Worm (Caenorhabditis elegans) whole organism, mixed stage, embryonic: ENCODE data around the gene flp-19.
A peak's percentile ranks its signal among the peaks of the same experiment; 100 is the strongest.

Experiments used
- M03D4.4 ChIP-seq: sonication (generic microtip); optimal IDR thresholded peaks from 2 replicates; lab custom pipeline; 2017; ENCODE audit warnings: mild to moderate bottlenecking, missing genetic modification characterization, missing compliant biosample characterization
- blmp-1 ChIP-seq: fragments of 150-350 bp; optimal IDR thresholded peaks from 2 replicates; lab custom pipeline; 2014; ENCODE audit warnings: missing biosample characterization, missing genetic modification characterization
- ceh-39 ChIP-seq: fragments of 150-350 bp; optimal IDR thresholded peaks from 2 replicates; lab custom pipeline; 2014; ENCODE audit warnings: missing biosample characterization, missing genetic modification characterization
- ceh-43 ChIP-seq: fragments of 200-800 bp; sonication (Bioruptor generic); optimal IDR thresholded peaks from 2 replicates; lab custom pipeline; 2018; ENCODE audit warnings: mild to moderate bottlenecking, missing genetic modification characterization, moderate library complexity, missing compliant biosample characterization
- ceh-83 ChIP-seq: fragments of 200-800 bp; sonication (Bioruptor generic); optimal IDR thresholded peaks from 2 replicates; lab custom pipeline; 2018; ENCODE audit warnings: mild to moderate bottlenecking, missing genetic modification characterization, missing compliant biosample characterization
- ces-1 ChIP-seq: fragments of 150-350 bp; optimal IDR thresholded peaks from 2 replicates; lab custom pipeline; 2014; ENCODE audit warnings: missing biosample characterization, missing genetic modification reagents, missing genetic modification characterization
- cnd-1 ChIP-seq: fragments of 200-800 bp; sonication (Bioruptor generic); optimal IDR thresholded peaks from 2 replicates; lab custom pipeline; 2018; ENCODE audit warnings: mild to moderate bottlenecking, missing genetic modification characterization, missing compliant biosample characterization
- drap-1 ChIP-seq: fragments of 200-800 bp; sonication (Bioruptor generic); optimal IDR thresholded peaks from 3 replicates; lab custom pipeline; 2018; ENCODE audit warnings: mild to moderate bottlenecking, missing genetic modification characterization, missing compliant biosample characterization
- elt-1 ChIP-seq: sonication (generic microtip); optimal IDR thresholded peaks from 2 replicates; lab custom pipeline; 2017; ENCODE audit warnings: missing genetic modification characterization, mild to moderate bottlenecking, missing compliant biosample characterization, antibody characterized with exemption, moderate library complexity, borderline replicate concordance; ENCODE audit not compliant: insufficient read depth
- flh-1 ChIP-seq: fragments of 200-800 bp; sonication (Bioruptor generic); optimal IDR thresholded peaks from 2 replicates; lab custom pipeline; 2018; ENCODE audit warnings: mild to moderate bottlenecking, missing genetic modification characterization, moderate library complexity, missing compliant biosample characterization
- ham-2 ChIP-seq: fragments of 200-800 bp; sonication (Bioruptor generic); optimal IDR thresholded peaks from 2 replicates; lab custom pipeline; 2018; ENCODE audit warnings: mild to moderate bottlenecking, missing genetic modification characterization, missing compliant biosample characterization
- hlh-1 ChIP-seq: fragments of 150-350 bp; optimal IDR thresholded peaks from 2 replicates; lab custom pipeline; 2014; ENCODE audit warnings: missing biosample characterization, missing genetic modification reagents, missing genetic modification characterization
- lin-13 ChIP-seq: fragments of 150-350 bp; optimal IDR thresholded peaks from 2 replicates; lab custom pipeline; 2014; ENCODE audit warnings: missing biosample characterization, missing genetic modification characterization
- lin-32 ChIP-seq: fragments of 200-800 bp; sonication (Bioruptor generic); optimal IDR thresholded peaks from 2 replicates; lab custom pipeline; 2018; ENCODE audit warnings: mild to moderate bottlenecking, missing genetic modification characterization, missing compliant biosample characterization
- lsy-2 ChIP-seq: fragments of 150-350 bp; optimal IDR thresholded peaks from 2 replicates; lab custom pipeline; 2014; ENCODE audit warnings: missing biosample characterization, missing genetic modification characterization
- mab-5 ChIP-seq: fragments of 150-350 bp; optimal IDR thresholded peaks from 2 replicates; lab custom pipeline; 2014; ENCODE audit warnings: missing biosample characterization, missing genetic modification characterization
- mep-1 ChIP-seq: fragments of 150-350 bp; optimal IDR thresholded peaks from 2 replicates; lab custom pipeline; 2017; ENCODE audit warnings: missing biosample characterization, missing genetic modification reagents, missing genetic modification characterization, inconsistent platforms
- mls-2 ChIP-seq: sonication (generic microtip); optimal IDR thresholded peaks from 2 replicates; lab custom pipeline; 2016; ENCODE audit warnings: mild to moderate bottlenecking, missing genetic modification characterization, moderate library complexity, missing compliant biosample characterization
- nhr-237 ChIP-seq: fragments of 150-350 bp; optimal IDR thresholded peaks from 2 replicates; lab custom pipeline; 2014; ENCODE audit warnings: missing biosample characterization, missing genetic modification characterization
- nhr-76 ChIP-seq: sonication (generic microtip); optimal IDR thresholded peaks from 2 replicates; lab custom pipeline; 2017; ENCODE audit warnings: missing biosample characterization, missing genetic modification characterization
- pha-4 ChIP-seq: fragments of 150-350 bp; optimal IDR thresholded peaks from 2 replicates; lab custom pipeline; 2018; ENCODE audit warnings: missing biosample characterization, missing genetic modification reagents, missing genetic modification characterization
- snpc-4 ChIP-seq: fragments of 150-350 bp; optimal IDR thresholded peaks from 2 replicates; lab custom pipeline; 2014; ENCODE audit warnings: missing biosample characterization, missing genetic modification characterization
- tbx-8 ChIP-seq: fragments of 200-800 bp; sonication (Bioruptor generic); optimal IDR thresholded peaks from 2 replicates; lab custom pipeline; 2018; ENCODE audit warnings: mild to moderate bottlenecking, missing genetic modification characterization, moderate library complexity, missing compliant biosample characterization
- unc-120 ChIP-seq: sonication (generic microtip); optimal IDR thresholded peaks from 2 replicates; lab custom pipeline; 2017; ENCODE audit warnings: missing genetic modification characterization, missing compliant biosample characterization; ENCODE audit not compliant: poor library complexity, severe bottlenecking
- unc-62 ChIP-seq: fragments of 150-350 bp; optimal IDR thresholded peaks from 2 replicates; lab custom pipeline; 2014; ENCODE audit warnings: missing biosample characterization, missing genetic modification reagents, missing genetic modification characterization
- zip-8 ChIP-seq: fragments of 150-350 bp; optimal IDR thresholded peaks from 2 replicates; lab custom pipeline; 2014; ENCODE audit warnings: missing biosample characterization, missing genetic modification characterization

Gene flp-19

DNA sequence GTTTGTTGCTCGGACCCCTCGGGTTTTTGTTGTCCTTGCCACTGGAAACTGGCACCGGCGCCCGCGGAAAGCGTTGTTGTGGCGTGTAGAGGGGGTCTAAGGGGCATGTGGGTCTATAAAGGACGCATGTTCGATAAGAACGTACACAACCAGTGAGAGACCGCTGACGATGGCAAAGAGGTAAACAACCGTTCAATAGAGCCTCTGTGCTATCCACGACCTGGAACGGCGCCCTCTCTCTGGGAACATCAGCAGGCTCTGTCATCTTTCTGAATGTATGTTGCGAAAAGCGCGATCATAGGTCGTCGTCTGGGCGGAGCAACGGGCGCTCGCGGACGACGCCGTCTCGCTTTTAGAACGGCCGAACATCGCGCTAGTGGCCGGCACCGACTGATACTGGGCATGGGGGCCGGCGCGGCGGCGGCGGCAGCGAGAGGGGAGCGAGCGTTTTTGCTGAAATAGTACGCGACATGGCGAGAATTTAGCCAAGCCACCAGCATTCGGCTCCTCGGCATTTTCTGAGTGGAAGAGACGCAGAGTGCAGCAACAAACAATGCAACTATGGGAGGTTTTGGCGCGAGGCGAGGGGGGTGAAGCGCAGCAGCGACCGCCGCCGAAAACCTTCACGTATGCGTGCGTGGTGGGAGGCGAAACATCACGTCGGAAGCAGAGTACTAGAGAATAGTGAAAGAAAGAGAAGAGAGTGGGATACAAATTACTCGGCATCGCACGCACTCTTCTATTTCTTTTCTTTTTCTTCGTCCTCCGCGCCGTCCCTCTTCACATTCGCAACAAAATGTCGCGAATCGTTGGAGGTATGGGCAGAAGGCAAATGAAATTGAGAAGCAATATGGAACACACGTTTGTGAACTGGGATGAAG, 32.8 kb downstream of the flp-19 start:
- peak; percentile 30 for TF ChIP-seq pha-4 (tag; lab: Kevin White, UChicago)
- TF ChIP-seq unc-120, result peak; percentile 61
- TF ChIP-seq ham-2 (GFP tag; lab: Kevin White, UChicago), result peak; percentile 94
- no peak for TF ChIP-seq flh-1 (GFP tag; lab: Kevin White, UChicago)
- no peak for TF ChIP-seq ceh-39
- TF ChIP-seq ceh-83, result no peak
- TF ChIP-seq drap-1 (GFP tag; lab: Kevin White, UChicago), result peak; percentile 13
- TF ChIP-seq mep-1 (tag; lab: Kevin White, UChicago), result peak; percentile 62
- peak; percentile 44 for TF ChIP-seq unc-62 (GFP tag; lab: Kevin White, UChicago)
- peak; percentile 34 for TF ChIP-seq ces-1 (GFP tag; lab: Kevin White, UChicago)
- peak; percentile 59 for TF ChIP-seq nhr-237 (tag; lab: Kevin White, UChicago)
- no peak for TF ChIP-seq nhr-76 (tag; lab: Kevin White, UChicago)

ce11 chrX:10639403-10639812, 34.9 kb downstream of the flp-19 start:
- TF ChIP-seq zip-8 (peak; percentile 12), tbx-8 (GFP tag; lab: Kevin White, UChicago) (no peak), lin-13 (tag; lab: Kevin White, UChicago) (no peak), elt-1 (tag; lab: Kevin White, UChicago) (no peak)

- TF ChIP-seq lin-32 (GFP tag; lab: Kevin White, UChicago) (no peak), snpc-4 (tag; lab: Kevin White, UChicago) (no peak), blmp-1 (tag; lab: Kevin White, UChicago) (peak; percentile 71), tbx-8 (GFP tag; lab: Kevin White, UChicago) (no peak), drap-1 (GFP tag; lab: Kevin White, UChicago) (no peak), lsy-2 (tag; lab: Kevin White, UChicago) (no peak)
- TF ChIP-seq, all 35 proteins: peak for 1
Observed at ce11 chrX:10640578-10640977, 36.1 kb downstream of the flp-19 start.

DNA sequence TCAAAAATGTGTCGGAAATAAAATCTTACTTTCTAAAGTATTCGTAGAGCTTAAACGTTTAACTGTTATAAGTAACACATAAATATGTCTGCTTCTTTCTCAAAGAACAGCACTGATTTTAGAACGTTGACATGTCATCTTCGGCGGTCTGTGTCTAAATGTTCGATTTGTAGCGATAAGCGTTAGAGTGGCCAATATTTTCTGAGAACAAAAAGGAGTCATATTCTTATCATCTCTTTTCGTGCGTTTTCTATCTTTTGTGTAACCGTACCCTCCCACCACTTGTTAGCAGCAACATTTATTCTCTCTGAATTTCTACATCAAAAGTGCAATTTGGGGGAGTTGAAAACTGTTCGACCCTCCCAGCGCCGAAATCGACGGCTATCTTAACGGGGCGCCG, 40.7 kb downstream of the flp-19 start:
- TF ChIP-seq lin-13 (tag; lab: Kevin White, UChicago), result no peak
- TF ChIP-seq nhr-76 (tag; lab: Kevin White, UChicago), result no peak
- no peak for TF ChIP-seq zip-8
- no peak for TF ChIP-seq lin-32 (GFP tag; lab: Kevin White, UChicago)
- no peak for TF ChIP-seq mls-2
- no peak for TF ChIP-seq mab-5 (tag; lab: Kevin White, UChicago)
- TF ChIP-seq ham-2 (GFP tag; lab: Kevin White, UChicago), result no peak
- TF ChIP-seq tbx-8 (GFP tag; lab: Kevin White, UChicago), result no peak
- TF ChIP-seq nhr-237 (tag; lab: Kevin White, UChicago), result no peak
- no peak for TF ChIP-seq ces-1 (GFP tag; lab: Kevin White, UChicago)
- no peak for TF ChIP-seq blmp-1 (tag; lab: Kevin White, UChicago)

DNA sequence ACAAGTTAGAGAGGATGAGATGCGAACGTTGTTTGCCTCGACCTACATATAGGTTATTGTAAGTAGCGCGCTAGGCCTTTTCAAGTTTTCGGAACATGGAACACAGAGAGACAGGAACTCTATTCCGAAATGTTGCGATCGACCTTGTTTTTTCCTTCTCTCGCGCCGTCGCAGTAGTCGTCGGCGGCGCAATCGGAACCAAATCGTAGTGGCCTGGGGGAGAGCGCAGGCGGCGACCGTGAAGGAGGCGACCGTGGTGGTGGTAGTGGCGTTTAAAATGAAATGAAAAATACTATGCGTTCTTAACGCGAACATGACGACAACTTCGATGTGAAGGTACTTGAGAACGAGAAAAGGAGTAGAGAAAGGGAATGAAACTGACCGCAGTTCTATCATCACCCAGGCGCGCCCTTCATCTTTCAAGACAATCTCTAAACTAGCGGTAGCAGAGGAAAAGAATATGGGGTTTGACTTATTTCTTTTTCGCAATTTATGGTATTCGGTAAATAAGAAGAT, 43.2 kb downstream of the flp-19 start:
- no peak for TF ChIP-seq ceh-43 (GFP tag; lab: Kevin White, UChicago)
- no peak for TF ChIP-seq pha-4 (tag; lab: Kevin White, UChicago)
- TF ChIP-seq ceh-83, result no peak
- no peak for TF ChIP-seq cnd-1 (tag; lab: Kevin White, UChicago)
- no peak for TF ChIP-seq M03D4.4 (tag; lab: Kevin White, UChicago)
- no peak for TF ChIP-seq drap-1 (GFP tag; lab: Kevin White, UChicago)
- TF ChIP-seq blmp-1 (tag; lab: Kevin White, UChicago), result no peak
- no peak for TF ChIP-seq zip-8
- TF ChIP-seq tbx-8 (GFP tag; lab: Kevin White, UChicago), result no peak

DNA sequence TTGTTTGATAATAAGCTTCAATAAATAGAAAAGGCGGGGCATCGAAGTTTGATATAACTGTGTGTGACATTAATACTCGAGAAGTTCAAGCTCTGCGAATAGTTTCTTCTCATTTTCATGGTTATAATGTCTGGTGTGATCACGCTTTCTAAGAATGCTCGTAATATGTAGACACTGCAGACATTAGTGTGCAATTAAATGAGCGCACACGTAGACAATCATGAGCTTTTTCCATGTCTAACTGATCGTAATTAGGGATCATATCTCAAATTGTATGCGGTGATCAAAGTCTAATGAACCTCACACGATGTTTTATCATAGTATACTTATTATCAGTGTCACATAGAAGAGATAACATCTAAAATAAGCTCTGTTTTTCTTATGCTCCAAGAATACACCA, 45.6 kb downstream of the flp-19 start:
- no peak for TF ChIP-seq unc-62 (GFP tag; lab: Kevin White, UChicago)
- TF ChIP-seq hlh-1 (tag; lab: Kevin White, UChicago), result no peak
- TF ChIP-seq flh-1 (GFP tag; lab: Kevin White, UChicago), result no peak
- TF ChIP-seq mls-2, result no peak
- TF ChIP-seq lsy-2 (tag; lab: Kevin White, UChicago), result no peak
- TF ChIP-seq nhr-237 (tag; lab: Kevin White, UChicago), result no peak
- TF ChIP-seq zip-8, result no peak
- no peak for TF ChIP-seq pha-4 (tag; lab: Kevin White, UChicago)
- no peak for TF ChIP-seq blmp-1 (tag; lab: Kevin White, UChicago)
- no peak for TF ChIP-seq ceh-83
